Worm (Caenorhabditis elegans) whole organism, L4 larva: ENCODE data around the gene twk-13.

Experiments used
- F10B5.3 ChIP-seq: sonication (generic microtip); optimal IDR thresholded peaks from 2 replicates; lab custom pipeline; 2016; ENCODE audit warnings: mild to moderate bottlenecking, missing genetic modification characterization, missing compliant biosample characterization
- F37D6.2 ChIP-seq: sonication (generic microtip); optimal IDR thresholded peaks from 2 replicates; lab custom pipeline; 2016; ENCODE audit warnings: mild to moderate bottlenecking, missing genetic modification characterization, missing compliant biosample characterization
- F49E8.2 ChIP-seq: sonication (generic microtip); optimal IDR thresholded peaks from 2 replicates; lab custom pipeline; 2016; ENCODE audit warnings: missing compliant biosample characterization, mild to moderate bottlenecking, missing genetic modification characterization, borderline replicate concordance
- T20F7.1 ChIP-seq: fragments of 200-800 bp; sonication (Bioruptor generic); optimal IDR thresholded peaks from 2 replicates; lab custom pipeline; 2018; ENCODE audit warnings: mild to moderate bottlenecking, missing genetic modification characterization, missing compliant biosample characterization
- Y48G9A.11 ChIP-seq: fragments of 200-800 bp; sonication (Bioruptor generic); IDR thresholded peaks from 2 replicates; pipeline ENCODE4 v1.3.6; 2022; ENCODE audit warnings: missing genetic modification reagents, missing genetic modification characterization, missing compliant biosample characterization
- ZK337.2 ChIP-seq: fragments of 200-800 bp; sonication (Bioruptor generic); IDR thresholded peaks from 2 replicates; pipeline ENCODE4 v1.3.6; 2022; ENCODE audit warnings: missing genetic modification reagents, missing genetic modification characterization, missing compliant biosample characterization
- aha-1 ChIP-seq: fragments of 150-350 bp; peaks from one replicate; lab custom pipeline; 2014; ENCODE audit warnings: missing biosample characterization, missing genetic modification characterization
- ceh-28 ChIP-seq: fragments of 150-350 bp; optimal IDR thresholded peaks from 2 replicates; lab custom pipeline; 2014; ENCODE audit warnings: missing biosample characterization, missing genetic modification reagents, missing genetic modification characterization
- ceh-32 ChIP-seq: sonication (generic microtip); optimal IDR thresholded peaks from 2 replicates; lab custom pipeline; 2016; ENCODE audit warnings: mild to moderate bottlenecking, missing genetic modification characterization, missing compliant biosample characterization; ENCODE audit not compliant: poor library complexity
- ceh-62 ChIP-seq: sonication (generic microtip); optimal IDR thresholded peaks from 2 replicates; lab custom pipeline; 2017; ENCODE audit warnings: missing biosample characterization, missing genetic modification characterization
- ceh-82 ChIP-seq: sonication (generic microtip); optimal IDR thresholded peaks from 2 replicates; lab custom pipeline; 2017; ENCODE audit warnings: missing biosample characterization, missing genetic modification characterization
- cey-2 ChIP-seq: sonication (generic microtip); optimal IDR thresholded peaks from 3 replicates; lab custom pipeline; 2017; ENCODE audit warnings: missing genetic modification characterization, mild to moderate bottlenecking, missing compliant biosample characterization, antibody characterized with exemption, borderline replicate concordance; ENCODE audit not compliant: insufficient read depth
- daf-16 ChIP-seq, 3 experiments: sonication (generic microtip); optimal IDR thresholded peaks; 2 replicates each; lab custom pipeline; 2016 to 2017; ENCODE audit warnings: missing genetic modification characterization in 3 of 3, missing genetic modification reagents in 3 of 3, mild to moderate bottlenecking in 2 of 3, missing compliant biosample characterization in 2 of 3, missing biosample characterization in 1 of 3, moderate library complexity in 1 of 3
- daf-8 ChIP-seq: fragments of 200-800 bp; sonication (Bioruptor generic); IDR thresholded peaks from 2 replicates; pipeline ENCODE4 v1.3.6; 2022; ENCODE audit warnings: missing genetic modification characterization, missing compliant biosample characterization
- dmd-6 ChIP-seq: fragments of 200-800 bp; sonication (Bioruptor generic); IDR thresholded peaks from 2 replicates; pipeline ENCODE4 v1.3.6; 2022; ENCODE audit warnings: missing genetic modification reagents, missing genetic modification characterization, missing compliant biosample characterization
- dmd-8 ChIP-seq: fragments of 200-800 bp; sonication (Bioruptor generic); IDR thresholded peaks from 2 replicates; pipeline ENCODE4 v1.3.6; 2022; ENCODE audit warnings: missing genetic modification characterization, missing compliant biosample characterization
- dmd-9 ChIP-seq: fragments of 200-800 bp; sonication (Bioruptor generic); IDR thresholded peaks from 2 replicates; pipeline ENCODE4 v1.3.6; 2022; ENCODE audit warnings: missing genetic modification reagents, missing genetic modification characterization, missing compliant biosample characterization
- dve-1 ChIP-seq: sonication (generic microtip); optimal IDR thresholded peaks from 2 replicates; lab custom pipeline; 2017; ENCODE audit warnings: antibody characterized with exemption, mild to moderate bottlenecking, missing genetic modification characterization, missing compliant biosample characterization; ENCODE audit not compliant: insufficient read depth
- fkh-10 ChIP-seq: fragments of 150-350 bp; optimal IDR thresholded peaks from 2 replicates; lab custom pipeline; 2014; ENCODE audit warnings: missing biosample characterization, missing genetic modification reagents, missing genetic modification characterization
- hlh-11 ChIP-seq: fragments of 200-800 bp; sonication (Bioruptor generic); optimal IDR thresholded peaks from 2 replicates; lab custom pipeline; 2018; ENCODE audit warnings: mild to moderate bottlenecking, missing genetic modification characterization, missing compliant biosample characterization
- hlh-30 ChIP-seq: sonication (generic microtip); optimal IDR thresholded peaks from 2 replicates; lab custom pipeline; 2017; ENCODE audit warnings: antibody characterized with exemption, mild to moderate bottlenecking, missing genetic modification characterization, missing compliant biosample characterization; ENCODE audit not compliant: insufficient read depth
- lin-13 ChIP-seq: fragments of 150-350 bp; optimal IDR thresholded peaks from 2 replicates; lab custom pipeline; 2014; ENCODE audit warnings: missing biosample characterization, missing genetic modification reagents, missing genetic modification characterization
- lin-29 ChIP-seq: fragments of 200-800 bp; sonication (Bioruptor generic); IDR thresholded peaks from 2 replicates; pipeline ENCODE4 v1.3.6; 2022; ENCODE audit warnings: missing genetic modification reagents, missing genetic modification characterization, missing compliant biosample characterization
- lsy-2 ChIP-seq, 2 experiments: fragments of 150-350 bp in 1 of 2; sonication (generic microtip) in 1 of 2; optimal IDR thresholded peaks; 2 replicates each; lab custom pipeline; 2014 to 2017; ENCODE audit warnings: missing biosample characterization in 2 of 2, missing genetic modification characterization in 2 of 2
- madf-5 ChIP-seq, 2 experiments: fragments of 200-800 bp; sonication (Bioruptor generic); IDR thresholded peaks; 2 replicates each; pipeline ENCODE4 v1.3.6; 2022; ENCODE audit warnings: missing compliant biosample characterization in 2 of 2, missing genetic modification characterization in 2 of 2
- madf-9 ChIP-seq: fragments of 200-800 bp; sonication (Bioruptor generic); conservative IDR thresholded peaks from 2 replicates; pipeline ENCODE4 v1.3.6; 2022; ENCODE audit warnings: missing genetic modification reagents, missing genetic modification characterization, missing compliant biosample characterization
- mdl-1 ChIP-seq, 2 experiments: fragments of 150-350 bp in 1 of 2; sonication (generic microtip) in 1 of 2; optimal IDR thresholded peaks; 2 replicates each; lab custom pipeline; 2014 to 2017; ENCODE audit warnings: missing biosample characterization in 2 of 2, missing genetic modification characterization in 2 of 2
- mes-2 ChIP-seq: sonication (generic microtip); optimal IDR thresholded peaks from 2 replicates; lab custom pipeline; 2016; ENCODE audit warnings: missing genotype, mild to moderate bottlenecking, missing genetic modification characterization, missing compliant biosample characterization; ENCODE audit not compliant: poor library complexity, severe bottlenecking
- mxl-3 ChIP-seq: fragments of 200-800 bp; sonication (Bioruptor generic); optimal IDR thresholded peaks from 2 replicates; lab custom pipeline; 2018; ENCODE audit warnings: mild to moderate bottlenecking, missing genetic modification characterization, missing compliant biosample characterization
- nhr-10 ChIP-seq: fragments of 150-350 bp; optimal IDR thresholded peaks from 2 replicates; lab custom pipeline; 2014; ENCODE audit warnings: missing biosample characterization, missing genetic modification characterization
- nhr-102 ChIP-seq: sonication (generic microtip); optimal IDR thresholded peaks from 2 replicates; lab custom pipeline; 2016; ENCODE audit warnings: mild to moderate bottlenecking, missing genetic modification characterization, moderate library complexity, missing compliant biosample characterization
- nhr-11 ChIP-seq: fragments of 150-350 bp; optimal IDR thresholded peaks from 2 replicates; lab custom pipeline; 2014; ENCODE audit warnings: missing biosample characterization, missing genetic modification characterization
- nhr-237 ChIP-seq: sonication (generic microtip); optimal IDR thresholded peaks from 2 replicates; lab custom pipeline; 2017; ENCODE audit warnings: missing biosample characterization, missing genetic modification characterization
- nhr-25 ChIP-seq: sonication (generic microtip); optimal IDR thresholded peaks from 2 replicates; lab custom pipeline; 2017; ENCODE audit warnings: missing genetic modification characterization, mild to moderate bottlenecking, missing compliant biosample characterization, antibody characterized with exemption, moderate library complexity, borderline replicate concordance; ENCODE audit not compliant: insufficient read depth
- nhr-28 ChIP-seq: fragments of 150-350 bp; optimal IDR thresholded peaks from 2 replicates; lab custom pipeline; 2014; ENCODE audit warnings: missing biosample characterization, missing genetic modification characterization
- nhr-42 ChIP-seq: fragments of 200-800 bp; sonication (Bioruptor generic); IDR thresholded peaks from 2 replicates; pipeline ENCODE4 v1.3.6; 2022; ENCODE audit warnings: missing genetic modification characterization, missing compliant biosample characterization
- nhr-6 ChIP-seq: fragments of 150-350 bp; optimal IDR thresholded peaks from 2 replicates; lab custom pipeline; 2014; ENCODE audit warnings: missing biosample characterization, missing genetic modification characterization
- pqm-1 ChIP-seq: sonication (generic microtip); optimal IDR thresholded peaks from 2 replicates; lab custom pipeline; 2017; ENCODE audit warnings: missing biosample characterization, missing genetic modification characterization
- saeg-2 ChIP-seq: fragments of 200-800 bp; sonication (Bioruptor generic); IDR thresholded peaks from 2 replicates; pipeline ENCODE4 v1.3.6; 2022; ENCODE audit warnings: missing genetic modification reagents, missing genetic modification characterization, missing compliant biosample characterization
- snpc-1.2 ChIP-seq: fragments of 200-800 bp; sonication (Bioruptor generic); IDR thresholded peaks from 2 replicates; pipeline ENCODE4 v1.3.6; 2022; ENCODE audit warnings: missing genetic modification reagents, missing genetic modification characterization, missing compliant biosample characterization
- spr-3 ChIP-seq: fragments of 200-800 bp; sonication (Bioruptor generic); optimal IDR thresholded peaks from 2 replicates; lab custom pipeline; 2018; ENCODE audit warnings: mild to moderate bottlenecking, missing genetic modification characterization, missing compliant biosample characterization
- tra-1 ChIP-seq: fragments of 200-800 bp; sonication (Bioruptor generic); IDR thresholded peaks from 2 replicates; pipeline ENCODE4 v1.3.6; 2022; ENCODE audit warnings: missing genetic modification reagents, missing genetic modification characterization, missing compliant biosample characterization
- unc-130 ChIP-seq: sonication (generic microtip); optimal IDR thresholded peaks from 2 replicates; lab custom pipeline; 2016; ENCODE audit warnings: missing genetic modification reagents, missing genetic modification characterization, missing compliant biosample characterization
- unc-62 ChIP-seq, 3 experiments: fragments of 150-350 bp in 1 of 3; sonication (generic microtip); optimal IDR thresholded peaks in 2 of 3; peaks in 1 of 3; 1 replicate in 1 of 3; 2 replicates in 2 of 3; lab custom pipeline; 2014 to 2017; ENCODE audit warnings: missing biosample characterization in 3 of 3, missing genetic modification characterization in 3 of 3, missing genetic modification reagents in 3 of 3, missing genotype in 1 of 3
- zfp-3 ChIP-seq: fragments of 200-800 bp; sonication (Bioruptor generic); conservative IDR thresholded peaks from 2 replicates; pipeline ENCODE4 v1.3.6; 2022; ENCODE audit warnings: missing genetic modification reagents, missing genetic modification characterization, missing compliant biosample characterization
- ztf-11 ChIP-seq: fragments of 150-350 bp; optimal IDR thresholded peaks from 2 replicates; lab custom pipeline; 2014; ENCODE audit warnings: missing biosample characterization, missing genetic modification characterization

Gene twk-13

ce11 chrV:12300166-12300565 lies 37.6 kb downstream of the twk-13 start (continued):
- peak; percentile 32 for TF ChIP-seq pqm-1
- no peak for TF ChIP-seq spr-3
- TF ChIP-seq hlh-11 (tag; lab: Kevin White, UChicago), result peak; percentile 84
- peak in 1 of 2 experiments; percentile 84 for TF ChIP-seq mdl-1 (tag; optimal IDR thresholded peaks at IDR 0.05; lab: Kevin White, UChicago)
- TF ChIP-seq ztf-11, result no peak
- TF ChIP-seq ceh-28, result no peak
- peak; percentile 92 for TF ChIP-seq aha-1 (tag; lab: Kevin White, UChicago)
- TF ChIP-seq hlh-30 (tag; lab: Kevin White, UChicago), result peak; percentile 94
- no peak for TF ChIP-seq lin-29 (GFP tag; lab: Robert Waterston, UW)
- no peak for TF ChIP-seq lin-13 (GFP tag; lab: Kevin White, UChicago)
- TF ChIP-seq F37D6.2, result no peak
- no peak for TF ChIP-seq T20F7.1 (GFP tag; lab: Kevin White, UChicago)
- TF ChIP-seq mxl-3 (GFP tag; lab: Kevin White, UChicago), result peak; percentile 58
- TF ChIP-seq unc-130 (GFP tag; lab: Kevin White, UChicago), result no peak
- TF ChIP-seq saeg-2 (GFP tag; lab: Robert Waterston, UW), result no peak
- TF ChIP-seq lsy-2 (tag; optimal IDR thresholded peaks at IDR 0.05; lab: Kevin White, UChicago), result peak; percentile 52 to 77
- TF ChIP-seq nhr-102 (tag; lab: Kevin White, UChicago), result peak; percentile 20
- TF ChIP-seq snpc-1.2 (GFP tag; lab: Robert Waterston, UW), result no peak
- TF ChIP-seq madf-9, result no peak
- no peak for TF ChIP-seq F49E8.2 (tag; lab: Kevin White, UChicago)
- TF ChIP-seq nhr-28, result peak; percentile 81
- no peak for TF ChIP-seq ceh-82

ce11 chrV:12299244-12299766 lies 38.5 kb downstream of the twk-13 start:
- TF ChIP-seq hlh-11 (tag; lab: Kevin White, UChicago), result peak; percentile 23
- no peak for TF ChIP-seq Y48G9A.11 (GFP tag; lab: Robert Waterston, UW)
- TF ChIP-seq, all 104 proteins: peak for 1

ce11 chrV:12298184-12298583 lies 39.6 kb downstream of the twk-13 start:
- TF ChIP-seq T20F7.1 (GFP tag; lab: Kevin White, UChicago), result no peak
- TF ChIP-seq dmd-8 (GFP tag; lab: Robert Waterston, UW), result no peak
- TF ChIP-seq zfp-3 (GFP tag; lab: Robert Waterston, UW), result no peak
- no peak for TF ChIP-seq ceh-32 (tag; lab: Kevin White, UChicago)
- TF ChIP-seq nhr-28, result peak; percentile 48
- TF ChIP-seq nhr-42 (GFP tag; lab: Robert Waterston, UW), result no peak
- peak; percentile 42; the same call in 1 of the 2 replicates for TF ChIP-seq dmd-6
- TF ChIP-seq cey-2, result no peak
- TF ChIP-seq dve-1 (tag; lab: Kevin White, UChicago), result peak; percentile 40
- TF ChIP-seq ZK337.2 (GFP tag; lab: Robert Waterston, UW), result no peak
- TF ChIP-seq F10B5.3, result no peak
- no peak for TF ChIP-seq nhr-6 (tag; lab: Kevin White, UChicago)
- TF ChIP-seq nhr-11 (tag; lab: Kevin White, UChicago), result no peak
- TF ChIP-seq dmd-9 (GFP tag; lab: Robert Waterston, UW), result no peak
- no peak for TF ChIP-seq daf-8 (GFP tag; lab: Robert Waterston, UW)
- peak in 1 of 2 experiments; percentile 83 for TF ChIP-seq unc-62 (GFP tag; optimal IDR thresholded peaks at IDR 0.05 in 1 of 2; lab: Kevin White, UChicago)
- no peak for TF ChIP-seq unc-62 (tag; optimal IDR thresholded peaks at IDR 0.05; lab: Kevin White, UChicago)
- no peak for TF ChIP-seq Y48G9A.11 (GFP tag; lab: Robert Waterston, UW)
- no peak for TF ChIP-seq ceh-62 (tag; lab: Kevin White, UChicago)
- no peak for TF ChIP-seq nhr-10
- TF ChIP-seq daf-16 (GFP tag; optimal IDR thresholded peaks at IDR 0.05; lab: Kevin White, UChicago), result no peak
- peak; percentile 29 for TF ChIP-seq daf-16 (tag; optimal IDR thresholded peaks at IDR 0.05; lab: Kevin White, UChicago)
- no peak for TF ChIP-seq madf-9
- no peak for TF ChIP-seq madf-5 (GFP tag; IDR thresholded peaks at IDR 0.05; lab: Robert Waterston, UW)
- no peak for TF ChIP-seq mdl-1 (tag; optimal IDR thresholded peaks at IDR 0.05; lab: Kevin White, UChicago)
- no peak for TF ChIP-seq mes-2 (tag; lab: Kevin White, UChicago)
- TF ChIP-seq nhr-25 (tag; lab: Kevin White, UChicago), result no peak
- no peak for TF ChIP-seq nhr-237 (tag; lab: Kevin White, UChicago)
- no peak for TF ChIP-seq tra-1 (GFP tag; lab: Robert Waterston, UW)
- TF ChIP-seq fkh-10 (GFP tag; lab: Kevin White, UChicago), result no peak
